Fruit fly (Drosophila melanogaster) whole organism, embryonic: ENCODE results near the gene Cyp4d14.
A peak's percentile ranks its signal among the peaks of the same experiment; 100 is the strongest.

Source experiments
- B-H1 ChIP-seq: fragments of 200-800 bp; sonication (Bioruptor generic); IDR thresholded peaks from 3 replicates; pipeline ENCODE4 v1.3.6; 2022; ENCODE audit warnings: missing biosample characterization, missing genetic modification characterization
- CG11085 ChIP-seq: fragments of 200-800 bp; sonication (Bioruptor generic); IDR thresholded peaks from 2 replicates; pipeline ENCODE4 v1.3.6; 2022; ENCODE audit warnings: missing biosample characterization, missing genetic modification characterization
- CG11398 ChIP-seq: fragments of 200-800 bp; sonication (Bioruptor generic); optimal IDR thresholded peaks from 2 replicates; lab custom pipeline; 2016; ENCODE audit warnings: missing biosample characterization, missing genetic modification characterization
- CG11504 ChIP-seq: fragments of 200-800 bp; sonication (Bioruptor generic); optimal IDR thresholded peaks from 3 replicates; lab custom pipeline; 2019; ENCODE audit warnings: missing biosample characterization, mild to moderate bottlenecking, missing genetic modification characterization, moderate library complexity
- CG12071 ChIP-seq: fragments of 200-800 bp; sonication (Bioruptor generic); optimal IDR thresholded peaks from 3 replicates; lab custom pipeline; 2018; ENCODE audit warnings: missing biosample characterization, mild to moderate bottlenecking, missing genetic modification characterization
- CG12219 ChIP-seq: fragments of 200-800 bp; sonication (Bioruptor generic); optimal IDR thresholded peaks from 3 replicates; lab custom pipeline; 2018; ENCODE audit warnings: missing biosample characterization, mild to moderate bottlenecking, missing genetic modification characterization
- CG12299 ChIP-seq: fragments of 200-800 bp; sonication (Bioruptor generic); optimal IDR thresholded peaks from 2 replicates; lab custom pipeline; 2018; ENCODE audit warnings: missing biosample characterization, mild to moderate bottlenecking, missing genetic modification characterization
- CG12769 ChIP-seq: fragments of 200-800 bp; sonication (Bioruptor generic); optimal IDR thresholded peaks from 2 replicates; lab custom pipeline; 2019; ENCODE audit warnings: missing biosample characterization, mild to moderate bottlenecking, missing genetic modification characterization, moderate library complexity
- CG12942 ChIP-seq: fragments of 200-800 bp; sonication (Bioruptor generic); optimal IDR thresholded peaks from 3 replicates; lab custom pipeline; 2016; ENCODE audit warnings: missing biosample characterization, missing genetic modification characterization
- CG1647 ChIP-seq: fragments of 200-800 bp; sonication (Bioruptor generic); optimal IDR thresholded peaks from 3 replicates; lab custom pipeline; 2016; ENCODE audit warnings: missing biosample characterization, missing genetic modification characterization
- CG3163 ChIP-seq: fragments of 200-800 bp; sonication (Bioruptor generic); optimal IDR thresholded peaks from 3 replicates; lab custom pipeline; 2016; ENCODE audit warnings: missing biosample characterization, missing genetic modification characterization
- CG34376 ChIP-seq: fragments of 200-800 bp; sonication (Bioruptor generic); optimal IDR thresholded peaks from 2 replicates; lab custom pipeline; 2018; ENCODE audit warnings: missing biosample characterization, mild to moderate bottlenecking, missing genetic modification characterization
- CG3838 ChIP-seq: fragments of 200-800 bp; sonication (Bioruptor generic); optimal IDR thresholded peaks from 3 replicates; lab custom pipeline; 2016; ENCODE audit warnings: missing biosample characterization, missing genetic modification characterization
- CG6791 ChIP-seq: fragments of 200-800 bp; sonication (Bioruptor generic); IDR thresholded peaks from 3 replicates; pipeline ENCODE4 v1.3.6; 2022; ENCODE audit warnings: missing biosample characterization, missing genetic modification characterization; ENCODE audit not compliant: partially characterized antibody
- CG7745 ChIP-seq: fragments of 200-800 bp; sonication (Bioruptor generic); optimal IDR thresholded peaks from 2 replicates; lab custom pipeline; 2018; ENCODE audit warnings: missing biosample characterization, mild to moderate bottlenecking, missing genetic modification characterization, moderate library complexity
- CG7963 ChIP-seq: fragments of 200-800 bp; sonication (Bioruptor generic); IDR thresholded peaks from 3 replicates; pipeline ENCODE4 v1.3.6; 2022; ENCODE audit warnings: missing biosample characterization, missing genetic modification characterization; ENCODE audit not compliant: partially characterized antibody
- CG8359 ChIP-seq: fragments of 200-800 bp; sonication (Bioruptor generic); optimal IDR thresholded peaks from 2 replicates; lab custom pipeline; 2017; ENCODE audit warnings: missing biosample characterization, mild to moderate bottlenecking, missing genetic modification characterization, borderline replicate concordance
- CG8388 ChIP-seq: fragments of 200-800 bp; sonication (Bioruptor generic); optimal IDR thresholded peaks from 2 replicates; lab custom pipeline; 2019; ENCODE audit warnings: missing biosample characterization, mild to moderate bottlenecking, missing genetic modification characterization, moderate library complexity
- CG8478 ChIP-seq: fragments of >200 bp; optimal IDR thresholded peaks from 2 replicates; lab custom pipeline; 2018
- Camta ChIP-seq: fragments of 200-800 bp; sonication (Bioruptor generic); optimal IDR thresholded peaks from 2 replicates; lab custom pipeline; 2016; ENCODE audit warnings: missing biosample characterization, missing genetic modification characterization
- D ChIP-seq, 2 experiments: fragments of 200-800 bp in 1 of 2; fragments of >200 bp in 1 of 2; sonication (Bioruptor generic) in 1 of 2; optimal IDR thresholded peaks; 2 replicates in 1 of 2; 3 replicates in 1 of 2; lab custom pipeline; 2017; ENCODE audit warnings: mild to moderate bottlenecking in 1 of 2, missing biosample characterization in 1 of 2, missing genetic modification characterization in 1 of 2, missing genetic modification reagents in 1 of 2
- Dip3 ChIP-seq: fragments of 200-800 bp; sonication (Bioruptor generic); optimal IDR thresholded peaks from 3 replicates; lab custom pipeline; 2016; ENCODE audit warnings: missing biosample characterization, missing genetic modification characterization
- Dp ChIP-seq: fragments of 200-800 bp; sonication (Bioruptor generic); optimal IDR thresholded peaks from 2 replicates; lab custom pipeline; 2018; ENCODE audit warnings: missing biosample characterization, mild to moderate bottlenecking, missing genetic modification characterization, moderate library complexity
- Ets65A ChIP-seq: fragments of 200-800 bp; sonication (Bioruptor generic); peaks from one replicate; lab custom pipeline; 2016; ENCODE audit warnings: missing biosample characterization, missing genetic modification characterization
- H15 ChIP-seq: fragments of 200-800 bp; sonication (Bioruptor generic); IDR thresholded peaks from 3 replicates; pipeline ENCODE4 v1.3.6; 2022; ENCODE audit warnings: missing biosample characterization, missing genetic modification characterization
- Jarid2 ChIP-seq: fragments of 200-800 bp; sonication (Bioruptor generic); optimal IDR thresholded peaks from 3 replicates; lab custom pipeline; 2017; ENCODE audit warnings: mild to moderate bottlenecking, missing biosample characterization, missing genetic modification reagents, missing genetic modification characterization
- MESR4 ChIP-seq: fragments of 200-800 bp; sonication (Bioruptor generic); optimal IDR thresholded peaks from 2 replicates; lab custom pipeline; 2018; ENCODE audit warnings: missing biosample characterization, mild to moderate bottlenecking, missing genetic modification characterization, moderate library complexity
- Max ChIP-seq: fragments of 200-800 bp; sonication (Bioruptor generic); optimal IDR thresholded peaks from 2 replicates; lab custom pipeline; 2016; ENCODE audit warnings: missing biosample characterization, mild to moderate bottlenecking, missing genetic modification characterization
- NC2α ChIP-seq: fragments of 200-800 bp; sonication (Bioruptor generic); optimal IDR thresholded peaks from 2 replicates; lab custom pipeline; 2016; ENCODE audit warnings: missing biosample characterization, missing genetic modification characterization
- Oaz ChIP-seq: fragments of 200-800 bp; sonication (Bioruptor generic); IDR thresholded peaks from 2 replicates; pipeline ENCODE4 v1.3.6; 2022; ENCODE audit warnings: missing biosample characterization, missing genetic modification characterization
- Pdp1 ChIP-seq, 2 experiments: fragments of 200-800 bp; sonication (Bioruptor generic); optimal IDR thresholded peaks; 3 replicates each; lab custom pipeline; 2016; ENCODE audit warnings: missing biosample characterization in 2 of 2, missing genetic modification characterization in 2 of 2, mild to moderate bottlenecking in 1 of 2, moderate library complexity in 1 of 2
- Rfx ChIP-seq: fragments of 200-800 bp; sonication (Bioruptor generic); IDR thresholded peaks from 2 replicates; pipeline ENCODE4 v1.3.6; 2022; ENCODE audit warnings: missing biosample characterization, missing genetic modification characterization
- Scr ChIP-seq: fragments of 200-800 bp; sonication (Bioruptor generic); IDR thresholded peaks from 2 replicates; pipeline ENCODE4 v1.3.6; 2022; ENCODE audit warnings: missing biosample characterization, missing genetic modification characterization; ENCODE audit not compliant: partially characterized antibody
- Sin3A ChIP-seq: fragments of >200 bp; optimal IDR thresholded peaks from 2 replicates; lab custom pipeline; 2018
- Sox102F ChIP-seq: fragments of 200-800 bp; sonication (Bioruptor generic); optimal IDR thresholded peaks from 2 replicates; lab custom pipeline; 2018; ENCODE audit warnings: missing biosample characterization, mild to moderate bottlenecking, missing genetic modification characterization, moderate library complexity
- Sry-δ ChIP-seq: fragments of 200-800 bp; sonication (Bioruptor generic); optimal IDR thresholded peaks from 2 replicates; lab custom pipeline; 2016; ENCODE audit warnings: missing biosample characterization, missing genetic modification characterization
- Usf ChIP-seq: fragments of 200-800 bp; sonication (Bioruptor generic); optimal IDR thresholded peaks from 2 replicates; lab custom pipeline; 2017; ENCODE audit warnings: missing genotype, missing biosample characterization, missing genetic modification characterization
- Xrp1 ChIP-seq: fragments of 200-800 bp; sonication (Bioruptor generic); IDR thresholded peaks from 2 replicates; pipeline ENCODE4 v1.3.6; 2022; ENCODE audit warnings: missing biosample characterization, missing genetic modification characterization
- YL-1 ChIP-seq: fragments of 200-800 bp; sonication (Bioruptor generic); optimal IDR thresholded peaks from 3 replicates; lab custom pipeline; 2017; ENCODE audit warnings: missing biosample characterization, mild to moderate bottlenecking, missing genetic modification characterization
- bsh ChIP-seq, 2 experiments: fragments of 200-800 bp; sonication (Bioruptor generic); optimal IDR thresholded peaks; 2 replicates each; lab custom pipeline; 2017 to 2018; ENCODE audit warnings: mild to moderate bottlenecking in 2 of 2, missing biosample characterization in 2 of 2, missing genetic modification characterization in 2 of 2, moderate library complexity in 1 of 2
- ewg ChIP-seq: fragments of 200-800 bp; sonication (Bioruptor generic); optimal IDR thresholded peaks from 3 replicates; lab custom pipeline; 2017; ENCODE audit warnings: mild to moderate bottlenecking, missing biosample characterization, missing genetic modification reagents, missing genetic modification characterization
- hb ChIP-seq: fragments of 200-800 bp; sonication (Bioruptor generic); IDR thresholded peaks from 3 replicates; pipeline ENCODE4 v1.3.6; 2022; ENCODE audit warnings: missing biosample characterization, missing genetic modification characterization; ENCODE audit not compliant: partially characterized antibody
- jumu ChIP-seq: fragments of 200-800 bp; sonication (Bioruptor generic); optimal IDR thresholded peaks from 3 replicates; lab custom pipeline; 2016; ENCODE audit warnings: missing biosample characterization, missing genetic modification characterization
- lmd ChIP-seq: fragments of 200-800 bp; sonication (Bioruptor generic); IDR thresholded peaks from 2 replicates; pipeline ENCODE4 v1.3.6; 2022; ENCODE audit warnings: missing biosample characterization, missing genetic modification characterization
- pita ChIP-seq: fragments of 200-800 bp; sonication (Bioruptor generic); optimal IDR thresholded peaks from 2 replicates; lab custom pipeline; 2017; ENCODE audit warnings: missing biosample characterization, mild to moderate bottlenecking, missing genetic modification characterization
- prd ChIP-seq, 3 experiments: fragments of >200 bp in 2 of 3; fragments of 200-800 bp in 1 of 3; sonication (Bioruptor generic) in 1 of 3; optimal IDR thresholded peaks in 2 of 3; IDR thresholded peaks in 1 of 3; 2 replicates in 2 of 3; 3 replicates in 1 of 3; pipeline versions ENCODE4 v1.3.6 to Lab custom; 2017 to 2022; ENCODE audit warnings: missing biosample characterization in 1 of 3, missing genetic modification characterization in 1 of 3
- shn ChIP-seq: fragments of 200-800 bp; sonication (Bioruptor generic); optimal IDR thresholded peaks from 3 replicates; lab custom pipeline; 2016; ENCODE audit warnings: missing biosample characterization, missing genetic modification characterization
- sim ChIP-seq: fragments of 200-800 bp; sonication (Bioruptor generic); IDR thresholded peaks from 2 replicates; pipeline ENCODE4 v1.3.6; 2022; ENCODE audit warnings: missing biosample characterization, missing genetic modification characterization
- ssp ChIP-seq: fragments of 200-800 bp; sonication (Bioruptor generic); IDR thresholded peaks from 2 replicates; pipeline ENCODE4 v1.3.6; 2022; ENCODE audit warnings: missing biosample characterization, missing genetic modification characterization
- tgo ChIP-seq: fragments of 200-800 bp; sonication (Bioruptor generic); IDR thresholded peaks from 3 replicates; pipeline ENCODE4 v1.3.6; 2022; ENCODE audit warnings: missing biosample characterization, missing genetic modification characterization

The Cyp4d14 gene

DNA sequence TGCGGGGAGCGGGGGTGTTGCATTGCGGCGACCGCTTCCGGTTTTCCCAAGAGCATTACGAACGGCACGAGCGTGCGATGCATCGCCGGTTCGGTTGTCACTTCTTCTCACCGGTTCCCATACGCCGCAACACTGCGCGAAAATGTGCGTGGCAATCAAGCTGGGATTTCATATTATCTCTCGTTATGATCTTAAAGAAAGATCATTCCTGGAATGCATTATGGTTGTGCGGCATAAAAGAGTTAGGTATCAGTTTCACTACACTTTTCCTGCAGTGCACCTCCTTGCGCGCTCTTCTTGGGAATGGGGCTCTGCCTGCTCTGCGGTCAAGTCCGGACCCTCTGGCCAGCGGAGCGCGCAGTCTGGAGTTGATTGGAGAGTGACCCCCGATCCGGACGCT, 9.0 kb downstream of the Cyp4d14 start (continued):
- TF ChIP-seq Max (GFP tag; lab: Kevin White, UChicago) (no peak), YL-1 (no peak), Oaz (GFP tag; lab: Robert Waterston, UW) (no peak), CG6791 (GFP tag; lab: Robert Waterston, UW) (no peak), pita (GFP tag; lab: Kevin White, UChicago) (no peak), CG12942 (GFP tag; lab: Kevin White, UChicago) (peak; percentile 9), sim (GFP tag; lab: Robert Waterston, UW) (no peak), Sry-δ (no peak), ssp (GFP tag; lab: Robert Waterston, UW) (no peak), Usf (GFP tag; lab: Kevin White, UChicago) (no peak), CG12071 (GFP tag; lab: Kevin White, UChicago) (peak; percentile 32), B-H1 (GFP tag; lab: Robert Waterston, UW) (peak; percentile 37; the same call in 2 of the 3 replicates), CG8478 (lab: Kevin White, UChicago) (no peak), CG11398 (no peak), D (optimal IDR thresholded peaks at IDR 0.05; lab: Kevin White, UChicago) (no peak), D (GFP tag; optimal IDR thresholded peaks at IDR 0.05; lab: Kevin White, UChicago) (peak; percentile 22), ewg (GFP tag; lab: Kevin White, UChicago) (peak; percentile 51), CG12299 (tag; lab: Kevin White, UChicago) (no peak), NC2α (GFP tag; lab: Kevin White, UChicago) (no peak), Sin3A (lab: Kevin White, UChicago) (no peak), Xrp1 (GFP tag; lab: Robert Waterston, UW) (peak; percentile 48; the same call in 1 of the 2 replicates), CG7745 (tag; lab: Kevin White, UChicago) (no peak), tgo (GFP tag; lab: Robert Waterston, UW) (0 out of 3 replicates have a peak, but pooled peaks have one; percentile 26), CG1647 (GFP tag; lab: Kevin White, UChicago) (no peak), CG3163 (GFP tag; lab: Kevin White, UChicago) (no peak), Sox102F (peak; percentile 71), MESR4 (no peak), CG11085 (GFP tag; lab: Robert Waterston, UW) (no peak), Jarid2 (GFP tag; lab: Kevin White, UChicago) (no peak), CG12769 (peak; percentile 55), hb (GFP tag; lab: Robert Waterston, UW) (no peak), Dip3 (no peak), CG12219 (GFP tag; lab: Kevin White, UChicago) (no peak), CG8359 (no peak), prd (optimal IDR thresholded peaks at IDR 0.05; lab: Kevin White, UChicago) (no peak), prd (GFP tag; IDR thresholded peaks at IDR 0.05; lab: Robert Waterston, UW) (peak; percentile 78; the same call in 2 of the 3 replicates), CG34376 (GFP tag; lab: Kevin White, UChicago) (no peak), Pdp1 (GFP tag; optimal IDR thresholded peaks at IDR 0.05; lab: Kevin White, UChicago) (no peak), Camta (GFP tag; lab: Kevin White, UChicago) (no peak), CG11504 (tag; lab: Kevin White, UChicago) (peak; percentile 59), Dp (GFP tag; lab: Kevin White, UChicago) (no peak), H15 (GFP tag; lab: Robert Waterston, UW) (no peak), jumu (GFP tag; lab: Kevin White, UChicago) (no peak), CG7963 (GFP tag; lab: Robert Waterston, UW) (no peak), Scr (no peak), bsh (GFP tag; optimal IDR thresholded peaks at IDR 0.05; lab: Kevin White, UChicago) (peak in 1 of 2 experiments; percentile 71), lmd (GFP tag; lab: Robert Waterston, UW) (peak; percentile 58; the same call in 1 of the 2 replicates), shn (GFP tag; lab: Kevin White, UChicago) (no peak), Rfx (no peak), CG8388 (GFP tag; lab: Kevin White, UChicago) (peak; percentile 56), Ets65A (GFP tag; lab: Kevin White, UChicago) (no peak), CG3838 (no peak)
